Fruit fly (Drosophila melanogaster) whole organism, embryonic: ENCODE measurements around the gene CG14110.

Experiments
- C15 ChIP-seq: fragments of 200-800 bp; sonication (Bioruptor generic); IDR thresholded peaks from 3 replicates; pipeline ENCODE4 v1.3.6; 2022; ENCODE audit warnings: missing biosample characterization, missing genetic modification characterization
- CG10209 ChIP-seq: fragments of 200-800 bp; sonication (Bioruptor generic); optimal IDR thresholded peaks from 3 replicates; lab custom pipeline; 2017; ENCODE audit warnings: missing biosample characterization, mild to moderate bottlenecking, missing genetic modification characterization, missing genetic modification reagents
- CG10321 ChIP-seq: fragments of 200-800 bp; sonication (Bioruptor generic); IDR thresholded peaks from 2 replicates; pipeline ENCODE4 v1.3.6; 2022; ENCODE audit warnings: missing biosample characterization, missing genetic modification characterization
- CG11398 ChIP-seq: fragments of 200-800 bp; sonication (Bioruptor generic); optimal IDR thresholded peaks from 2 replicates; lab custom pipeline; 2016; ENCODE audit warnings: missing biosample characterization, missing genetic modification characterization
- CG12071 ChIP-seq: fragments of 200-800 bp; sonication (Bioruptor generic); optimal IDR thresholded peaks from 3 replicates; lab custom pipeline; 2018; ENCODE audit warnings: missing biosample characterization, mild to moderate bottlenecking, missing genetic modification characterization
- CG12236 ChIP-seq: fragments of 200-800 bp; sonication (Bioruptor generic); optimal IDR thresholded peaks from 2 replicates; lab custom pipeline; 2016; ENCODE audit warnings: missing biosample characterization, missing genetic modification characterization
- CG13287 ChIP-seq: fragments of 200-800 bp; sonication (Bioruptor generic); IDR thresholded peaks from 2 replicates; pipeline ENCODE4 v1.3.6; 2022; ENCODE audit warnings: missing biosample characterization, missing genetic modification characterization; ENCODE audit not compliant: partially characterized antibody
- CG13775 ChIP-seq: fragments of 200-800 bp; sonication (Bioruptor generic); optimal IDR thresholded peaks from 3 replicates; lab custom pipeline; 2017; ENCODE audit warnings: missing biosample characterization, mild to moderate bottlenecking, missing genetic modification characterization
- CG14860 ChIP-seq: fragments of 200-800 bp; sonication (Bioruptor generic); IDR thresholded peaks from 3 replicates; pipeline ENCODE4 v1.3.6; 2022; ENCODE audit warnings: missing biosample characterization, missing genetic modification characterization; ENCODE audit not compliant: partially characterized antibody
- CG18262 ChIP-seq: fragments of 200-800 bp; optimal IDR thresholded peaks from 3 replicates; lab custom pipeline; 2019; ENCODE audit warnings: missing biosample characterization, mild to moderate bottlenecking, missing genetic modification characterization, moderate library complexity
- CG18764 ChIP-seq: fragments of 200-800 bp; sonication (Bioruptor generic); optimal IDR thresholded peaks from 3 replicates; lab custom pipeline; 2016; ENCODE audit warnings: missing biosample characterization, missing genetic modification characterization
- CG2678 ChIP-seq: fragments of 200-800 bp; sonication (Bioruptor generic); optimal IDR thresholded peaks from 3 replicates; lab custom pipeline; 2019; ENCODE audit warnings: missing biosample characterization, mild to moderate bottlenecking, missing genetic modification characterization, moderate library complexity
- CG31224 ChIP-seq: fragments of 200-800 bp; sonication (Bioruptor generic); IDR thresholded peaks from 2 replicates; pipeline ENCODE4 v1.3.6; 2022; ENCODE audit warnings: missing biosample characterization, missing genetic modification characterization
- CG34224 ChIP-seq: fragments of 200-800 bp; sonication (Bioruptor generic); IDR thresholded peaks from 3 replicates; pipeline ENCODE4 v1.3.6; 2022; ENCODE audit warnings: missing biosample characterization, missing genetic modification characterization; ENCODE audit not compliant: partially characterized antibody
- CG4328 ChIP-seq: fragments of 200-800 bp; sonication (Bioruptor generic); optimal IDR thresholded peaks from 3 replicates; lab custom pipeline; 2017; ENCODE audit warnings: missing biosample characterization, missing genetic modification reagents, missing genetic modification characterization
- CG4424 ChIP-seq: fragments of 200-800 bp; sonication (Bioruptor generic); optimal IDR thresholded peaks from 3 replicates; lab custom pipeline; 2016; ENCODE audit warnings: missing biosample characterization, missing genetic modification characterization
- CG6654 ChIP-seq: fragments of 200-800 bp; sonication (Bioruptor generic); optimal IDR thresholded peaks from 2 replicates; lab custom pipeline; 2017; ENCODE audit warnings: missing biosample characterization, mild to moderate bottlenecking, missing genetic modification characterization
- CG6683 ChIP-seq: fragments of 200-800 bp; sonication (Bioruptor generic); optimal IDR thresholded peaks from 2 replicates; lab custom pipeline; 2017; ENCODE audit warnings: missing biosample characterization, mild to moderate bottlenecking, missing genetic modification characterization, missing genetic modification reagents
- CG8944 ChIP-seq: fragments of 200-800 bp; sonication (Bioruptor generic); optimal IDR thresholded peaks from 3 replicates; lab custom pipeline; 2016; ENCODE audit warnings: missing biosample characterization, missing genetic modification characterization
- CTCF ChIP-seq: fragments of 200-800 bp; sonication (Bioruptor generic); optimal IDR thresholded peaks from 2 replicates; lab custom pipeline; 2017; ENCODE audit warnings: missing biosample characterization, mild to moderate bottlenecking, missing genetic modification characterization, moderate library complexity
- Dip2 ChIP-seq: fragments of 200-800 bp; sonication (Bioruptor generic); IDR thresholded peaks from 2 replicates; pipeline ENCODE4 v1.3.6; 2022; ENCODE audit warnings: missing biosample characterization, missing genetic modification characterization
- H2.0 ChIP-seq: fragments of 200-800 bp; sonication (Bioruptor generic); IDR thresholded peaks from 2 replicates; pipeline ENCODE4 v1.3.6; 2022; ENCODE audit warnings: missing biosample characterization, missing genetic modification characterization
- HLH54F ChIP-seq: fragments of 200-800 bp; sonication (Bioruptor generic); optimal IDR thresholded peaks from 3 replicates; lab custom pipeline; 2016; ENCODE audit warnings: missing biosample characterization, missing genetic modification characterization
- MESR4 ChIP-seq: fragments of 200-800 bp; sonication (Bioruptor generic); optimal IDR thresholded peaks from 2 replicates; lab custom pipeline; 2018; ENCODE audit warnings: missing biosample characterization, mild to moderate bottlenecking, missing genetic modification characterization, moderate library complexity
- Med ChIP-seq: fragments of 200-800 bp; sonication (Bioruptor generic); peaks from one replicate; lab custom pipeline; 2016; ENCODE audit warnings: missing biosample characterization, missing genetic modification characterization, mild to moderate bottlenecking, inconsistent platforms, moderate library complexity
- Meics ChIP-seq: fragments of 200-800 bp; sonication (Bioruptor generic); optimal IDR thresholded peaks from 2 replicates; lab custom pipeline; 2017; ENCODE audit warnings: missing biosample characterization, mild to moderate bottlenecking, missing genetic modification characterization
- Nf-YA ChIP-seq: fragments of 200-800 bp; sonication (Bioruptor generic); IDR thresholded peaks from 2 replicates; pipeline ENCODE4 v1.3.6; 2022; ENCODE audit warnings: missing biosample characterization, missing genetic modification characterization
- NfI ChIP-seq: fragments of 200-800 bp; sonication (Bioruptor generic); optimal IDR thresholded peaks from 3 replicates; lab custom pipeline; 2018; ENCODE audit warnings: missing biosample characterization, mild to moderate bottlenecking, missing genetic modification characterization, moderate library complexity
- Oaz ChIP-seq: fragments of 200-800 bp; sonication (Bioruptor generic); IDR thresholded peaks from 2 replicates; pipeline ENCODE4 v1.3.6; 2022; ENCODE audit warnings: missing biosample characterization, missing genetic modification characterization
- PHDP ChIP-seq: fragments of 200-800 bp; sonication (Bioruptor generic); optimal IDR thresholded peaks from 3 replicates; lab custom pipeline; 2018; ENCODE audit warnings: missing biosample characterization, mild to moderate bottlenecking, missing genetic modification characterization, moderate library complexity
- Xrp1 ChIP-seq: fragments of 200-800 bp; sonication (Bioruptor generic); IDR thresholded peaks from 2 replicates; pipeline ENCODE4 v1.3.6; 2022; ENCODE audit warnings: missing biosample characterization, missing genetic modification characterization
- ara ChIP-seq: fragments of 200-800 bp; sonication (Bioruptor generic); IDR thresholded peaks from 2 replicates; pipeline ENCODE4 v1.3.6; 2022; ENCODE audit warnings: missing biosample characterization, missing genetic modification characterization
- caup ChIP-seq: fragments of 200-800 bp; sonication (Bioruptor generic); optimal IDR thresholded peaks from 3 replicates; lab custom pipeline; 2017; ENCODE audit warnings: missing biosample characterization, mild to moderate bottlenecking, missing genetic modification characterization, moderate library complexity; ENCODE audit not compliant: severe bottlenecking
- chm ChIP-seq: fragments of 200-800 bp; sonication (Bioruptor generic); IDR thresholded peaks from 2 replicates; pipeline ENCODE4 v1.3.6; 2022; ENCODE audit warnings: missing biosample characterization, missing genetic modification characterization
- croc ChIP-seq: fragments of 200-800 bp; sonication (Bioruptor generic); conservative IDR thresholded peaks from 3 replicates; pipeline ENCODE4 v1.3.6; 2022; ENCODE audit warnings: missing biosample characterization, missing genetic modification characterization
- fd64A ChIP-seq: fragments of 200-800 bp; sonication (Bioruptor generic); optimal IDR thresholded peaks from 3 replicates; lab custom pipeline; 2018; ENCODE audit warnings: missing biosample characterization, mild to moderate bottlenecking, missing genetic modification characterization
- gcm ChIP-seq: fragments of 200-800 bp; sonication (Bioruptor generic); optimal IDR thresholded peaks from 2 replicates; lab custom pipeline; 2019; ENCODE audit warnings: missing biosample characterization, mild to moderate bottlenecking, missing genetic modification characterization, moderate library complexity
- gfzf ChIP-seq: fragments of 200-800 bp; sonication (Bioruptor generic); optimal IDR thresholded peaks from 2 replicates; lab custom pipeline; 2016; ENCODE audit warnings: missing biosample characterization, mild to moderate bottlenecking, missing genetic modification characterization, moderate library complexity
- inv ChIP-seq: fragments of 200-800 bp; sonication (Bioruptor generic); IDR thresholded peaks from 2 replicates; pipeline ENCODE4 v1.3.6; 2022; ENCODE audit warnings: missing biosample characterization, missing genetic modification characterization; ENCODE audit not compliant: partially characterized antibody
- nmo ChIP-seq: fragments of 200-800 bp; sonication (Bioruptor generic); optimal IDR thresholded peaks from 2 replicates; lab custom pipeline; 2018; ENCODE audit warnings: missing biosample characterization, mild to moderate bottlenecking, missing genetic modification characterization, moderate library complexity
- pb ChIP-seq: fragments of 200-800 bp; sonication (Bioruptor generic); optimal IDR thresholded peaks from 3 replicates; lab custom pipeline; 2016; ENCODE audit warnings: missing biosample characterization, missing genetic modification characterization
- phol ChIP-seq: fragments of 200-800 bp; sonication (Bioruptor generic); optimal IDR thresholded peaks from 3 replicates; lab custom pipeline; 2018; ENCODE audit warnings: missing biosample characterization, mild to moderate bottlenecking, missing genetic modification characterization, moderate library complexity
- prd ChIP-seq, 3 experiments: fragments of >200 bp in 2 of 3; fragments of 200-800 bp in 1 of 3; sonication (Bioruptor generic) in 1 of 3; optimal IDR thresholded peaks in 2 of 3; IDR thresholded peaks in 1 of 3; 2 replicates in 2 of 3; 3 replicates in 1 of 3; pipeline versions ENCODE4 v1.3.6 to Lab custom; 2017 to 2022; ENCODE audit warnings: missing biosample characterization in 1 of 3, missing genetic modification characterization in 1 of 3
- repo ChIP-seq: fragments of 200-800 bp; sonication (Bioruptor generic); optimal IDR thresholded peaks from 2 replicates; lab custom pipeline; 2016; ENCODE audit warnings: missing biosample characterization, missing genetic modification characterization
- slbo ChIP-seq: fragments of 200-800 bp; sonication (Bioruptor generic); IDR thresholded peaks from 2 replicates; pipeline ENCODE4 v1.3.6; 2022; ENCODE audit warnings: missing biosample characterization, missing genetic modification characterization
- so ChIP-seq: fragments of 200-800 bp; sonication (Bioruptor generic); IDR thresholded peaks from 3 replicates; pipeline ENCODE4 v1.3.6; 2022; ENCODE audit warnings: missing biosample characterization, missing genetic modification characterization
- stwl ChIP-seq: fragments of 200-800 bp; sonication (Bioruptor generic); optimal IDR thresholded peaks from 3 replicates; lab custom pipeline; 2018; ENCODE audit warnings: missing biosample characterization, mild to moderate bottlenecking, missing genetic modification characterization, moderate library complexity
- tll ChIP-seq, 2 experiments: fragments of 200-800 bp in 1 of 2; fragments of >200 bp in 1 of 2; sonication (Bioruptor generic) in 1 of 2; optimal IDR thresholded peaks; 2 replicates each; lab custom pipeline; 2017 to 2019; ENCODE audit warnings: missing biosample characterization in 2 of 2, missing genetic modification characterization in 2 of 2, mild to moderate bottlenecking in 1 of 2, moderate library complexity in 1 of 2
- trh ChIP-seq: fragments of 200-800 bp; sonication (Bioruptor generic); optimal IDR thresholded peaks from 2 replicates; lab custom pipeline; 2016; ENCODE audit warnings: missing biosample characterization, missing genetic modification characterization
- ttk ChIP-seq: fragments of 200-800 bp; sonication (Bioruptor generic); IDR thresholded peaks from 2 replicates; pipeline ENCODE4 v2.1.2; 2022; ENCODE audit warnings: missing biosample characterization, missing genetic modification characterization

Gene CG14110

DNA sequence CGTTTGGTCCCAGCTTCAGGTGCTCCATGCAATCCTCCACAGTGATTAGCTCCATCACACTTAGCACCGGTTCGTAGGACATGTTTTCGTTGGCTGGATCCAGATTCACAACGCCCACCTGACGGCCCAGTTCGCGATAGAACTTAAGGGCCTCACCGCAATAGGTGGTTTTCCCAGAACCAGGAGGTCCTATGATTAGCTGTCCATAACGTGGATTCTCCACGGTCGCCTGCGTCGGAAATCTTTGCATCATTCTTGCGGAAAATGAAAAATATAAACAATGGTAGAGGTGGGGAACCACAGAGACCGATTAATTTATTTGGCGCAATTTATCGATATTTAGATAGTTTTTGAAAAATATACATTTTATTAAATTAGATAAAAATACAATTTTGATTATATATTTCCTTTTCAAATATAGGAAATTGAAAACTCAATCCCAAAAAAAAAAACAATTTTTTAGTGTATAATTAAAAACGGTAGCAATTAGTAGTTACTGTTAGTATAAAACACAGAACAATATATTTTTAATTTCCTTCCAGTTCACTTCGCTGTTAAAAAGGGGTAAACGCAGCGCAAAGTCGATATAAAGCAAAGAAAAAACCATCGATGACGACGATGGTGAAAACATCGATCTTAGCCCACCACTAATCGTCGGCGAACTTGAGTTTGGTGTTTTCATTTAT, 27.8 kb downstream of the CG14110 start, which contains the start of the genes CG10222 and flr (continued):
- no peak for TF ChIP-seq CG8944
- TF ChIP-seq CG13287 (GFP tag; lab: Robert Waterston, UW) = peak; percentile 74
- no peak for TF ChIP-seq CG4328 (GFP tag; lab: Kevin White, UChicago)
- peak; percentile 27 for TF ChIP-seq Meics (GFP tag; lab: Kevin White, UChicago)
- no peak for TF ChIP-seq CG10321
- no peak for TF ChIP-seq tll (GFP tag; optimal IDR thresholded peaks at IDR 0.05; lab: Kevin White, UChicago)
- TF ChIP-seq PHDP (tag; lab: Kevin White, UChicago) = no peak
- no peak for TF ChIP-seq CG12236 (GFP tag; lab: Kevin White, UChicago)
- peak; percentile 32 for TF ChIP-seq CG18262 (tag; lab: Kevin White, UChicago)
- peak; percentile 36 for TF ChIP-seq phol (tag; lab: Kevin White, UChicago)
- no peak for TF ChIP-seq caup (GFP tag; lab: Kevin White, UChicago)
- TF ChIP-seq CG31224 (GFP tag; lab: Robert Waterston, UW) = no peak
- TF ChIP-seq Med (GFP tag; lab: Kevin White, UChicago) = no peak
- TF ChIP-seq pb (GFP tag; lab: Kevin White, UChicago) = no peak
- no peak for TF ChIP-seq CG10209 (GFP tag; lab: Kevin White, UChicago)
- TF ChIP-seq CG6654 (GFP tag; lab: Kevin White, UChicago) = no peak
- TF ChIP-seq Nf-YA = no peak
- no peak for TF ChIP-seq NfI (GFP tag; lab: Kevin White, UChicago)
- TF ChIP-seq so (GFP tag; lab: Robert Waterston, UW) = no peak
- peak; percentile 10 for TF ChIP-seq gfzf (GFP tag; lab: Kevin White, UChicago)
- no peak for TF ChIP-seq repo
- TF ChIP-seq HLH54F = no peak
- peak; percentile 64 for TF ChIP-seq inv (GFP tag; lab: Robert Waterston, UW)
- peak; percentile 57 for TF ChIP-seq stwl
- TF ChIP-seq slbo (GFP tag; lab: Robert Waterston, UW) = no peak
- peak; percentile 58; the same call in 2 of the 3 replicates for TF ChIP-seq CG34224 (GFP tag; lab: Robert Waterston, UW)
- no peak for TF ChIP-seq prd (optimal IDR thresholded peaks at IDR 0.05; lab: Kevin White, UChicago)
- no peak; the same call in 2 of the 3 replicates for TF ChIP-seq prd (GFP tag; IDR thresholded peaks at IDR 0.05; lab: Robert Waterston, UW)
- TF ChIP-seq chm (GFP tag; lab: Robert Waterston, UW) = no peak
- no peak for TF ChIP-seq Dip2 (GFP tag; lab: Robert Waterston, UW)
- TF ChIP-seq CTCF (GFP tag; lab: Kevin White, UChicago) = no peak
- no peak for TF ChIP-seq CG6683 (GFP tag; lab: Kevin White, UChicago)
- peak; percentile 53 for TF ChIP-seq nmo
- no peak for TF ChIP-seq gcm (GFP tag; lab: Kevin White, UChicago)
- TF ChIP-seq croc (GFP tag; lab: Robert Waterston, UW) = no peak
- TF ChIP-seq Oaz (GFP tag; lab: Robert Waterston, UW) = no peak
- TF ChIP-seq trh (GFP tag; lab: Kevin White, UChicago) = no peak
- no peak for TF ChIP-seq H2.0 (GFP tag; lab: Robert Waterston, UW)
- no peak for TF ChIP-seq CG18764 (GFP tag; lab: Kevin White, UChicago)
- TF ChIP-seq fd64A (GFP tag; lab: Kevin White, UChicago) = no peak
- no peak for TF ChIP-seq CG11398
- no peak for TF ChIP-seq CG13775 (GFP tag; lab: Kevin White, UChicago)
- TF ChIP-seq CG4424 (GFP tag; lab: Kevin White, UChicago) = no peak
- peak; percentile 41 for TF ChIP-seq CG2678 (tag; lab: Kevin White, UChicago)
- peak; percentile 69 for TF ChIP-seq CG14860 (GFP tag; lab: Robert Waterston, UW)
- no peak for TF ChIP-seq C15
- TF ChIP-seq CG12071 (GFP tag; lab: Kevin White, UChicago) = no peak
- TF ChIP-seq ttk (GFP tag; lab: Robert Waterston, UW) = no peak
- TF ChIP-seq Xrp1 (GFP tag; lab: Robert Waterston, UW) = no peak
- no peak for TF ChIP-seq MESR4 (GFP tag; lab: Kevin White, UChicago)
- TF ChIP-seq ara = no peak
